Worm (Caenorhabditis elegans) whole organism, L4 larva: Measurements from ENCODE around the gene F15D4.5.

ENCODE experiments used
- Y75B8A.6 ChIP-seq: fragments of 200-800 bp; sonication (Bioruptor generic); IDR thresholded peaks from 2 replicates; pipeline ENCODE4 v1.3.6; 2022; ENCODE audit warnings: missing genetic modification reagents, missing genetic modification characterization, missing compliant biosample characterization
- aha-1 ChIP-seq: fragments of 150-350 bp; peaks from one replicate; lab custom pipeline; 2014; ENCODE audit warnings: missing biosample characterization, missing genetic modification characterization
- fkh-10 ChIP-seq: fragments of 150-350 bp; optimal IDR thresholded peaks from 2 replicates; lab custom pipeline; 2014; ENCODE audit warnings: missing biosample characterization, missing genetic modification reagents, missing genetic modification characterization
- nhr-28 ChIP-seq: fragments of 150-350 bp; optimal IDR thresholded peaks from 2 replicates; lab custom pipeline; 2014; ENCODE audit warnings: missing biosample characterization, missing genetic modification characterization

DNA sequence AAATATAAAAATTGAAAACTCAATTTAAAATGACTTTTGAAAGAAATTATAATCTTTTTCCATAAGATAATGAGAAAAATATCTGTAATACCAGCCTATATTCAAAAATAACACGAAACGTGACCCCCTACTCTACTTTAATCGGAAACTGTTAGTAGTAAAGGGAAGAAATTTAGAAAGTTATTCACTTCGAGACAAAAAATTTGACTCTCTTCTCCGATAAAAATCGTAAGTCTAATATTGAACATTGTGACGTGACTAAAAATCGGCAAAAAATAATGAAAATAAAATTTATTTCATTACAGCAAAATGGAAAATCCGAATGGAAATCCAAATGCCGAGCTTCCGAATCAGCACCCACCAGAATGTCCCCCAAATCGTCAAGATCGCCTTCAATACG lies 3.7 kb downstream of the F15D4.5 start, which contains the start of gene F15D4.6:
- no peak for TF ChIP-seq nhr-28 (tag; lab: Kevin White, UChicago)
- no peak for TF ChIP-seq Y75B8A.6 (GFP tag; lab: Robert Waterston, UW)
- TF ChIP-seq fkh-10 (GFP tag; lab: Kevin White, UChicago) = no peak
- TF ChIP-seq aha-1 (tag; lab: Kevin White, UChicago) = no peak
